Worm (Caenorhabditis elegans): ENCODE measurements around the gene cyp-13A10.

- TF ChIP-seq dpff-1 (tag; optimal IDR thresholded peaks at IDR 0.05) (no peak), unc-62 (GFP tag; optimal IDR thresholded peaks at IDR 0.05) (no peak), mes-4 (tag; optimal IDR thresholded peaks at IDR 0.05) (no peak), madf-8 (GFP tag; conservative IDR thresholded peaks at IDR 0.05) (no peak), gei-17 (GFP tag; optimal IDR thresholded peaks at IDR 0.05) (no peak), efl-1 (GFP tag; optimal IDR thresholded peaks at IDR 0.05) (no peak), F39B2.1 (GFP tag; IDR thresholded peaks at IDR 0.05) (no peak), ceh-40 (GFP tag; IDR thresholded peaks at IDR 0.05) (no peak), mcd-1 (GFP tag; IDR thresholded peaks at IDR 0.05) (no peak), D2030.7 (GFP tag; IDR thresholded peaks at IDR 0.05) (no peak), nhr-179 (tag; optimal IDR thresholded peaks at IDR 0.05) (no peak)
These were observed 33.3 kb upstream of the cyp-13A10 start for ce11 chrII:9695942-9696341.

Data from whole organism, young adult.